Worm (Caenorhabditis elegans): Measurements from ENCODE around the gene gob-1.

The gob-1 gene

DNA sequence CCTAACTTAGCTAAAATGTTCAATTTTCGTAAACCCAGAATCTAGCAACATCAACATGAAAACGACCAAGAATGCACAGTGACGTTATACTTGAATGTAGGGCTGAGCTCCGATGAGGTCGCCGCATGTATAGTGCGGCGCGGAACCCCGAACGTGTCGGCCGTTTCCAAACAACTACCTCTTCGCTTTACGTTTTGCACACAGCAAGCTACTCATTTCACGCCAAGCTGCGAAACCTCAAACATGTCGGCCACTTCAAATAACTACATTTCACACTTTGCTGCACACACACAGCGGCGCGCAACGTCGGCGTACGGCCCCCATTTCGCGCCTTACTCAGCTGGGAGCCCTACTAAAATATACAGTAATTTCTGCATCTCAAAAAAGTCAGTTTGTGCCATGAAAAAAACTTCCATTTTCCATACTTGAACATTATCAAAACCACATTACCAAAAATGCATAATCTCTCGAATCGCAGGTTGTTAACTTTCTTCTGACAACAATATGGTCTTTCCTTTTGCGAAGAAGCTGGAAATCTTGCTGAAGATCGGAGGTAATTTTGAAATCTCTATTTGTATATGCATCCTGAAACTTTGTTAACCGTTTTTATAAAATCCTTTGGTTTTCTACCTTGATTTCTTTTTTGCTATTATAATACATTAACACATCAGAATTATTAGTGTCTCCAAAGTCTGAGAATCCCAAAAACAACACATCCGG, 9.2 kb downstream of the gob-1 start, which contains the start of gene H13N06.7:
H13N06.7 (plus strand) TSS at position 670 of the 720 bp plus-strand sequence.
- TF ChIP-seq elt-3 (tag; optimal IDR thresholded peaks at IDR 0.05), result no peak
- TF ChIP-seq unc-62 (GFP tag; optimal IDR thresholded peaks at IDR 0.05), result no peak
- TF ChIP-seq ceh-43 (GFP tag; optimal IDR thresholded peaks at IDR 0.05), result no peak
- no peak for TF ChIP-seq nhr-28 (tag; optimal IDR thresholded peaks at IDR 0.05)
- no peak for TF ChIP-seq nhr-237 (tag; optimal IDR thresholded peaks at IDR 0.05)
- TF ChIP-seq mep-1 (tag; optimal IDR thresholded peaks at IDR 0.05), result no peak
- TF ChIP-seq blmp-1 (tag; optimal IDR thresholded peaks at IDR 0.05), result no peak
- no peak for TF ChIP-seq sem-2 (GFP tag; optimal IDR thresholded peaks at IDR 0.05)
- no peak for TF ChIP-seq elt-1 (tag; optimal IDR thresholded peaks at IDR 0.05; ENCODE audit: borderline replicate concordance, insufficient read depth)
- TF ChIP-seq bed-3 (GFP tag; optimal IDR thresholded peaks at IDR 0.05), result no peak
- no peak for TF ChIP-seq sptf-1 (tag; optimal IDR thresholded peaks at IDR 0.05)
- no peak for TF ChIP-seq hlh-1 (tag; optimal IDR thresholded peaks at IDR 0.05)
- TF ChIP-seq zip-8 (tag; optimal IDR thresholded peaks at IDR 0.05), result no peak
- no peak for TF ChIP-seq mls-2 (tag; optimal IDR thresholded peaks at IDR 0.05)
- TF ChIP-seq ceh-39 (tag; optimal IDR thresholded peaks at IDR 0.05), result no peak
- TF ChIP-seq drap-1 (GFP tag; optimal IDR thresholded peaks at IDR 0.05), result no peak

- TF ChIP-seq nhr-28 (tag; optimal IDR thresholded peaks at IDR 0.05) (no peak), pha-4 (tag; optimal IDR thresholded peaks at IDR 0.05) (no peak), nhr-2 (tag; optimal IDR thresholded peaks at IDR 0.05) (no peak), tbx-8 (GFP tag; optimal IDR thresholded peaks at IDR 0.05) (no peak), flh-1 (GFP tag; optimal IDR thresholded peaks at IDR 0.05) (no peak), lin-13 (tag; optimal IDR thresholded peaks at IDR 0.05) (no peak), mep-1 (tag; optimal IDR thresholded peaks at IDR 0.05) (no peak), elt-1 (tag; optimal IDR thresholded peaks at IDR 0.05; ENCODE audit: borderline replicate concordance, insufficient read depth) (no peak), nhr-76 (tag; optimal IDR thresholded peaks at IDR 0.05) (no peak), ces-1 (GFP tag; optimal IDR thresholded peaks at IDR 0.05) (no peak), M03D4.4 (tag; optimal IDR thresholded peaks at IDR 0.05) (no peak)
Measured at ce11 chrX:15504795-15505194, 11.4 kb downstream of the gob-1 start, which contains the start of gene tbh-1. TSS of gene tbh-1 (minus strand) at chrX:15504895.

ce11 chrX:15507830-15508347, 14.5 kb downstream of the gob-1 start, which contains the start of gene zipt-7.2:
TSS of gene zipt-7.2 (minus strand) at chrX:15507880.
- TF ChIP-seq bed-3 (GFP tag; optimal IDR thresholded peaks at IDR 0.05) (no peak), lsy-2 (tag; optimal IDR thresholded peaks at IDR 0.05) (no peak), nhr-28 (tag; optimal IDR thresholded peaks at IDR 0.05) (no peak), ceh-39 (tag; optimal IDR thresholded peaks at IDR 0.05) (peak; percentile 6), snpc-4 (tag; optimal IDR thresholded peaks at IDR 0.05) (no peak), ztf-11 (tag; optimal IDR thresholded peaks at IDR 0.05) (peak; percentile 1), cnd-1 (tag; optimal IDR thresholded peaks at IDR 0.05) (peak; percentile 80), mep-1 (tag; optimal IDR thresholded peaks at IDR 0.05) (peak; percentile 62), lin-32 (GFP tag; optimal IDR thresholded peaks at IDR 0.05) (no peak), elt-1 (tag; optimal IDR thresholded peaks at IDR 0.05; ENCODE audit: borderline replicate concordance, insufficient read depth) (peak; percentile 10), unc-120 (tag; optimal IDR thresholded peaks at IDR 0.05; ENCODE audit: poor library complexity, severe bottlenecking) (peak; percentile 47), ceh-83 (GFP tag; optimal IDR thresholded peaks at IDR 0.05) (peak; percentile 1), mls-2 (tag; optimal IDR thresholded peaks at IDR 0.05) (no peak), lin-13 (tag; optimal IDR thresholded peaks at IDR 0.05) (peak; percentile 36), pha-4 (tag; optimal IDR thresholded peaks at IDR 0.05) (peak; percentile 74), hlh-1 (tag; optimal IDR thresholded peaks at IDR 0.05) (peak; percentile 34), nhr-2 (tag; optimal IDR thresholded peaks at IDR 0.05) (peak; percentile 12), nhr-12 (tag; optimal IDR thresholded peaks at IDR 0.05) (no peak)

DNA sequence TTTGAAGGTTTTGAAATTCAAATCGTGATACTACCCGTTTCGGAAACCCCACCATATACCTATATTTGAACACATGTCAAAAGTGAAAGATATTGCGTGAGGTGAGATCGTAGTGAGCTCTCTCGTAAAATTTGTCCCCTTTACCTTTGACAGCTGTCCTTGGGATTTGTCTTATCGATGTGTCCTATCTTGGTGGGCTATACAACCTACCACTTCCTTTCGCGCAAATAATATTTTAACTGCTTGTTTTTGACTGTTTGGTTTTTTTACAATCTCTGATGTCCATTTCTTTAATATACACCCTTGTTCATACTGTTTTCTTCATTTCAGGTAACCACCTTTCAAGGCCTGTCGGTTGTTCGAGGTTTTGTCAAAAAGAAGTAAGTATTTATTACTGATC, 16.3 kb downstream of the gob-1 start, which contains the start of gene eat-20:
eat-20 (plus strand) TSS at position 331 of the 400 bp plus-strand sequence.
- TF ChIP-seq lsy-2 (tag; optimal IDR thresholded peaks at IDR 0.05), result no peak
- no peak for TF ChIP-seq nhr-76 (tag; optimal IDR thresholded peaks at IDR 0.05)
- no peak for TF ChIP-seq nhr-2 (tag; optimal IDR thresholded peaks at IDR 0.05)
- TF ChIP-seq drap-1 (GFP tag; optimal IDR thresholded peaks at IDR 0.05), result no peak
- TF ChIP-seq elt-1 (tag; optimal IDR thresholded peaks at IDR 0.05; ENCODE audit: borderline replicate concordance, insufficient read depth), result no peak
- no peak for TF ChIP-seq elt-3 (tag; optimal IDR thresholded peaks at IDR 0.05)
- no peak for TF ChIP-seq nhr-12 (tag; optimal IDR thresholded peaks at IDR 0.05)
- no peak for TF ChIP-seq blmp-1 (tag; optimal IDR thresholded peaks at IDR 0.05)
- no peak for TF ChIP-seq ceh-83 (GFP tag; optimal IDR thresholded peaks at IDR 0.05)
- TF ChIP-seq mls-2 (tag; optimal IDR thresholded peaks at IDR 0.05), result no peak
- no peak for TF ChIP-seq ces-1 (GFP tag; optimal IDR thresholded peaks at IDR 0.05)
- TF ChIP-seq nhr-237 (tag; optimal IDR thresholded peaks at IDR 0.05), result no peak
- TF ChIP-seq M03D4.4 (tag; optimal IDR thresholded peaks at IDR 0.05), result no peak
- no peak for TF ChIP-seq ham-2 (GFP tag; optimal IDR thresholded peaks at IDR 0.05)
- TF ChIP-seq sptf-1 (tag; optimal IDR thresholded peaks at IDR 0.05), result no peak
- no peak for TF ChIP-seq flh-1 (GFP tag; optimal IDR thresholded peaks at IDR 0.05)
- TF ChIP-seq ztf-11 (tag; optimal IDR thresholded peaks at IDR 0.05), result no peak
